Worm (Caenorhabditis elegans) whole organism, young adult: ENCODE results near the gene rskd-1.

Source experiments
- F37B4.10 ChIP-seq: fragments of 200-800 bp; sonication (Bioruptor generic); IDR thresholded peaks from 2 replicates; pipeline ENCODE4 v1.3.6; 2022; ENCODE audit warnings: missing genetic modification characterization, missing compliant biosample characterization
- F39B2.1 ChIP-seq: fragments of 200-800 bp; sonication (Bioruptor generic); IDR thresholded peaks from 2 replicates; pipeline ENCODE4 v1.3.6; 2022; ENCODE audit warnings: missing genetic modification reagents, missing genetic modification characterization, missing compliant biosample characterization
- F49E8.2 ChIP-seq: sonication (generic microtip); optimal IDR thresholded peaks from 3 replicates; lab custom pipeline; 2017; ENCODE audit warnings: missing genetic modification characterization, mild to moderate bottlenecking, missing compliant biosample characterization, antibody characterized with exemption, moderate library complexity; ENCODE audit not compliant: insufficient read depth
- akir-1 ChIP-seq: fragments of 200-800 bp; sonication (Bioruptor generic); optimal IDR thresholded peaks from 2 replicates; lab custom pipeline; 2018; ENCODE audit warnings: mild to moderate bottlenecking, missing genetic modification characterization, moderate library complexity, missing compliant biosample characterization
- bed-1 ChIP-seq: fragments of 200-800 bp; sonication (Bioruptor generic); IDR thresholded peaks from 2 replicates; pipeline ENCODE4 v1.3.6; 2022; ENCODE audit warnings: missing genetic modification reagents, missing genetic modification characterization, missing compliant biosample characterization
- ccch-3 ChIP-seq: fragments of 200-800 bp; sonication (Bioruptor generic); optimal IDR thresholded peaks from 2 replicates; lab custom pipeline; 2018; ENCODE audit warnings: mild to moderate bottlenecking, missing genetic modification characterization, missing compliant biosample characterization
- ceh-27 ChIP-seq: fragments of 200-800 bp; sonication (Bioruptor generic); optimal IDR thresholded peaks from 2 replicates; lab custom pipeline; 2018; ENCODE audit warnings: mild to moderate bottlenecking, missing genetic modification characterization, moderate library complexity, missing compliant biosample characterization
- ceh-79 ChIP-seq: sonication (generic microtip); optimal IDR thresholded peaks from 2 replicates; lab custom pipeline; 2017; ENCODE audit warnings: mild to moderate bottlenecking, missing genetic modification characterization, missing compliant biosample characterization
- efl-1 ChIP-seq: fragments of 150-350 bp; optimal IDR thresholded peaks from 2 replicates; lab custom pipeline; 2014; ENCODE audit warnings: missing biosample characterization, missing genetic modification reagents, missing genetic modification characterization
- hmg-1.2 ChIP-seq: fragments of 200-800 bp; sonication (Bioruptor generic); IDR thresholded peaks from 2 replicates; pipeline ENCODE4 v1.3.6; 2022; ENCODE audit warnings: missing genetic modification reagents, missing genetic modification characterization, missing compliant biosample characterization
- hrde-1 ChIP-seq: sonication (generic microtip); optimal IDR thresholded peaks from 2 replicates; lab custom pipeline; 2016; ENCODE audit warnings: missing genetic modification characterization, mild to moderate bottlenecking, missing compliant biosample characterization, moderate library complexity, missing genotype, missing genetic modification reagents, borderline replicate concordance
- let-526 ChIP-seq: fragments of 200-800 bp; sonication (Bioruptor generic); IDR thresholded peaks from 2 replicates; pipeline ENCODE4 v1.3.6; 2022; ENCODE audit warnings: missing genetic modification reagents, missing genetic modification characterization, missing compliant biosample characterization
- let-607 ChIP-seq, 2 experiments: fragments of 200-800 bp in 1 of 2; sonication (Bioruptor generic) in 1 of 2; sonication (generic microtip) in 1 of 2; optimal IDR thresholded peaks; 2 replicates each; lab custom pipeline; 2016 to 2018; ENCODE audit warnings: mild to moderate bottlenecking in 2 of 2, missing compliant biosample characterization in 2 of 2, missing genetic modification characterization in 2 of 2, moderate library complexity in 2 of 2, missing genotype in 1 of 2
- lin-26 ChIP-seq: fragments of 200-800 bp; sonication (Bioruptor generic); IDR thresholded peaks from 2 replicates; pipeline ENCODE4 v1.3.6; 2022; ENCODE audit warnings: missing genetic modification reagents, missing genetic modification characterization, missing compliant biosample characterization
- lin-35 ChIP-seq, 3 experiments: fragments of 150-350 bp in 2 of 3; sonication (generic microtip) in 1 of 3; optimal IDR thresholded peaks; 2 replicates each; lab custom pipeline; 2014 to 2018; ENCODE audit warnings: missing biosample characterization in 3 of 3, missing genetic modification characterization in 3 of 3, missing genetic modification reagents in 3 of 3
- lsy-27 ChIP-seq: sonication (generic microtip); optimal IDR thresholded peaks from 2 replicates; lab custom pipeline; 2017; ENCODE audit warnings: missing genetic modification characterization, mild to moderate bottlenecking, missing compliant biosample characterization, antibody characterized with exemption, missing genotype, borderline replicate concordance; ENCODE audit not compliant: insufficient read depth
- mes-4 ChIP-seq: sonication (generic microtip); optimal IDR thresholded peaks from 2 replicates; lab custom pipeline; 2016; ENCODE audit warnings: missing genotype, missing genetic modification characterization, missing compliant biosample characterization
- nhr-120 ChIP-seq: fragments of 200-800 bp; sonication (Bioruptor generic); IDR thresholded peaks from 2 replicates; pipeline ENCODE4 v1.3.6; 2022; ENCODE audit warnings: missing genetic modification characterization, missing compliant biosample characterization
- nhr-179 ChIP-seq: sonication (generic microtip); optimal IDR thresholded peaks from 2 replicates; lab custom pipeline; 2016; ENCODE audit warnings: mild to moderate bottlenecking, missing genetic modification characterization, missing compliant biosample characterization
- nhr-80 ChIP-seq: sonication (generic microtip); optimal IDR thresholded peaks from 2 replicates; lab custom pipeline; 2016; ENCODE audit warnings: missing genetic modification characterization, missing compliant biosample characterization
- nhr-90 ChIP-seq: sonication (generic microtip); optimal IDR thresholded peaks from 2 replicates; lab custom pipeline; 2016; ENCODE audit warnings: missing genotype, mild to moderate bottlenecking, missing genetic modification characterization, missing compliant biosample characterization
- somi-1 ChIP-seq: fragments of 200-800 bp; sonication (Bioruptor generic); optimal IDR thresholded peaks from 2 replicates; lab custom pipeline; 2018; ENCODE audit warnings: mild to moderate bottlenecking, missing genetic modification characterization, missing compliant biosample characterization
- sptf-2 ChIP-seq: fragments of 200-800 bp; sonication (Bioruptor generic); optimal IDR thresholded peaks from 2 replicates; lab custom pipeline; 2018; ENCODE audit warnings: mild to moderate bottlenecking, missing genetic modification characterization, missing compliant biosample characterization
- tbp1 ChIP-seq: fragments of 200-800 bp; sonication (Bioruptor generic); optimal IDR thresholded peaks from 2 replicates; lab custom pipeline; 2018; ENCODE audit warnings: mild to moderate bottlenecking, missing genetic modification characterization, missing compliant biosample characterization
- unc-62 ChIP-seq: fragments of 150-350 bp; optimal IDR thresholded peaks from 2 replicates; lab custom pipeline; 2014; ENCODE audit warnings: missing biosample characterization, missing genetic modification reagents, missing genetic modification characterization
- zfh-2 ChIP-seq: fragments of 200-800 bp; sonication (Bioruptor generic); conservative IDR thresholded peaks from 2 replicates; pipeline ENCODE4 v1.3.6; 2022; ENCODE audit warnings: missing genetic modification reagents, missing genetic modification characterization, missing compliant biosample characterization
- ztf-22 ChIP-seq: fragments of 200-800 bp; sonication (Bioruptor generic); optimal IDR thresholded peaks from 2 replicates; lab custom pipeline; 2018; ENCODE audit warnings: mild to moderate bottlenecking, missing genetic modification characterization, moderate library complexity, missing compliant biosample characterization

Gene rskd-1

ce11 chrV:12244980-12245742 lies 43.3 kb downstream of the rskd-1 start, which contains the start of the genes T04H1.13, slfl-5 and rad-50:
Gene T04H1.13 (minus strand): TSS chrV:12245030.
Gene slfl-5 (minus strand): TSS chrV:12245044.
Gene rad-50 (plus strand): TSS chrV:12245646.
- peak; percentile 76 for TF ChIP-seq nhr-80
- TF ChIP-seq tbp1 (GFP tag; lab: Kevin White, UChicago) = no peak
- peak; percentile 31 for TF ChIP-seq ceh-27
- peak; percentile 82 to 92 for TF ChIP-seq let-607 (tag; optimal IDR thresholded peaks at IDR 0.05; lab: Kevin White, UChicago)
- TF ChIP-seq lin-26 (GFP tag; lab: Robert Waterston, UW) = no peak
- TF ChIP-seq efl-1 (GFP tag; lab: Kevin White, UChicago) = no peak

- TF ChIP-seq nhr-90 (tag; lab: Kevin White, UChicago) (no peak), ccch-3 (GFP tag; lab: Kevin White, UChicago) (no peak), ztf-22 (GFP tag; lab: Kevin White, UChicago) (no peak), sptf-2 (GFP tag; lab: Kevin White, UChicago) (no peak), nhr-179 (tag; lab: Kevin White, UChicago) (no peak), hrde-1 (tag; lab: Kevin White, UChicago) (no peak), bed-1 (GFP tag; lab: Robert Waterston, UW) (no peak), let-526 (no peak), mes-4 (no peak), unc-62 (no peak), F39B2.1 (GFP tag; lab: Robert Waterston, UW) (no peak), nhr-120 (GFP tag; lab: Robert Waterston, UW) (no peak), akir-1 (GFP tag; lab: Kevin White, UChicago) (no peak), ceh-79 (tag; lab: Kevin White, UChicago) (no peak), somi-1 (GFP tag; lab: Kevin White, UChicago) (no peak), F49E8.2 (tag; lab: Kevin White, UChicago) (no peak)
Observed at ce11 chrV:12241126-12241525, 47.3 kb downstream of the rskd-1 start, which contains the start of gene ttr-22. Gene ttr-22 (plus strand): TSS chrV:12241426.

ce11 chrV:12235502-12235901 lies 52.9 kb downstream of the rskd-1 start:
- TF ChIP-seq zfh-2 = no peak
- TF ChIP-seq hmg-1.2 = no peak

ce11 chrV:12234293-12235004 lies 54.0 kb downstream of the rskd-1 start, which contains the start of gene myo-3:
Gene myo-3 (minus strand): TSS chrV:12234343.
- no peak for TF ChIP-seq lin-35 (GFP tag; optimal IDR thresholded peaks at IDR 0.05; lab: Kevin White, UChicago)
- no peak for TF ChIP-seq lin-26 (GFP tag; lab: Robert Waterston, UW)
- TF ChIP-seq F37B4.10 (GFP tag; lab: Robert Waterston, UW) = no peak
- no peak for TF ChIP-seq lsy-27 (tag; lab: Kevin White, UChicago)
- TF ChIP-seq, all 124 proteins: peak for 0
